Worm (Caenorhabditis elegans): Measurements from ENCODE around the gene rnr-2.
A peak's percentile ranks its signal among the peaks of the same experiment; 100 is the strongest.

The rnr-2 gene

ce11 chrIII:4087565-4087964 lies 7.2 kb downstream of the rnr-2 start (continued):
- no peak for TF ChIP-seq unc-30 (tag; optimal IDR thresholded peaks at IDR 0.05)
- peak; percentile 72 for TF ChIP-seq snpc-4 (tag; optimal IDR thresholded peaks at IDR 0.05)
- TF ChIP-seq vab-15 (tag; optimal IDR thresholded peaks at IDR 0.05) = no peak
- peak; percentile 97 for TF ChIP-seq lin-15B (tag; optimal IDR thresholded peaks at IDR 0.05)
- TF ChIP-seq tbx-2 (tag; optimal IDR thresholded peaks at IDR 0.05) = peak; percentile 41
- TF ChIP-seq ceh-88 (GFP tag; IDR thresholded peaks at IDR 0.05) = no peak
- no peak for TF ChIP-seq egl-27 (tag; optimal IDR thresholded peaks at IDR 0.05)
- TF ChIP-seq snu-23 (GFP tag; optimal IDR thresholded peaks at IDR 0.05) = peak; percentile 71
- no peak for TF ChIP-seq C04F5.9 (tag; optimal IDR thresholded peaks at IDR 0.05)
- no peak for TF ChIP-seq sup-37 (GFP tag; optimal IDR thresholded peaks at IDR 0.05)
- no peak for TF ChIP-seq ztf-11 (tag; optimal IDR thresholded peaks at IDR 0.05)
- no peak for TF ChIP-seq fkh-4 (tag; optimal IDR thresholded peaks at IDR 0.05; ENCODE audit: borderline replicate concordance)
- TF ChIP-seq ceh-8 (GFP tag; optimal IDR thresholded peaks at IDR 0.05) = no peak
- peak in 2 of 6 experiments; percentile 11 to 64 for TF ChIP-seq elt-3 (tag; optimal IDR thresholded peaks at IDR 0.05)
- TF ChIP-seq ama-1 (optimal IDR thresholded peaks at IDR 0.05) = no peak
- TF ChIP-seq C16A3.4 (tag; optimal IDR thresholded peaks at IDR 0.05) = peak; percentile 61
- peak; percentile 92 to 94 for TF ChIP-seq lin-35 (GFP tag; optimal IDR thresholded peaks at IDR 0.05)
- peak; percentile 44 for TF ChIP-seq pax-3 (tag; optimal IDR thresholded peaks at IDR 0.05)
- peak; percentile 54 for TF ChIP-seq dsc-1 (tag; optimal IDR thresholded peaks at IDR 0.05)
- peak; percentile 28 for TF ChIP-seq egl-13 (tag; optimal IDR thresholded peaks at IDR 0.05)
- TF ChIP-seq nhr-76 (tag; optimal IDR thresholded peaks at IDR 0.05) = no peak
- TF ChIP-seq xbp-1 (tag; optimal IDR thresholded peaks at IDR 0.05) = peak; percentile 61
- no peak for TF ChIP-seq nhr-84 (tag; optimal IDR thresholded peaks at IDR 0.05)
- TF ChIP-seq nhr-90 (tag; optimal IDR thresholded peaks at IDR 0.05; ENCODE audit: poor library complexity) = peak; percentile 1
- TF ChIP-seq unc-98 (GFP tag; IDR thresholded peaks at IDR 0.05) = no peak
- no peak for TF ChIP-seq ces-1 (GFP tag; optimal IDR thresholded peaks at IDR 0.05)
- TF ChIP-seq mef-2 (tag; optimal IDR thresholded peaks at IDR 0.05) = no peak
- TF ChIP-seq aha-1 (tag; optimal IDR thresholded peaks at IDR 0.05) = no peak
- no peak for TF ChIP-seq Y116A8C.19 (tag; optimal IDR thresholded peaks at IDR 0.05; ENCODE audit: borderline replicate concordance)
- TF ChIP-seq blmp-1 (tag; optimal IDR thresholded peaks at IDR 0.05) = peak; percentile 75
- TF ChIP-seq unc-86 (tag; optimal IDR thresholded peaks at IDR 0.05) = no peak
- TF ChIP-seq lin-13 (GFP tag; optimal IDR thresholded peaks at IDR 0.05) = peak; percentile 84
- no peak for TF ChIP-seq lir-3 (tag; optimal IDR thresholded peaks at IDR 0.05; ENCODE audit: poor library complexity)
- peak; percentile 78 for TF ChIP-seq nhr-71 (tag; optimal IDR thresholded peaks at IDR 0.05)
- TF ChIP-seq lin-39 (tag; optimal IDR thresholded peaks at IDR 0.05) = no peak
- TF ChIP-seq dpl-1 (GFP tag; optimal IDR thresholded peaks at IDR 0.05) = peak; percentile 85 to 90 (median 87)
- no peak for TF ChIP-seq hlh-4 (tag; optimal IDR thresholded peaks at IDR 0.05)

ce11 chrIII:4087064-4087463 lies 7.7 kb downstream of the rnr-2 start:
- no peak for TF ChIP-seq fos-1 (tag; optimal IDR thresholded peaks at IDR 0.05)
- no peak for TF ChIP-seq unc-86 (tag; optimal IDR thresholded peaks at IDR 0.05)
- TF ChIP-seq vab-15 (tag; optimal IDR thresholded peaks at IDR 0.05) = no peak
- TF ChIP-seq grh-1 (GFP tag; IDR thresholded peaks at IDR 0.05) = no peak
- TF ChIP-seq sup-37 (GFP tag; optimal IDR thresholded peaks at IDR 0.05) = no peak
- no peak for TF ChIP-seq nhr-47 (tag; optimal IDR thresholded peaks at IDR 0.05)
- TF ChIP-seq jun-1 (tag; optimal IDR thresholded peaks at IDR 0.05) = no peak
- TF ChIP-seq unc-98 (GFP tag; IDR thresholded peaks at IDR 0.05) = no peak
- no peak for TF ChIP-seq lin-15B (tag; optimal IDR thresholded peaks at IDR 0.05)
- TF ChIP-seq ces-1 (GFP tag; optimal IDR thresholded peaks at IDR 0.05) = no peak
- no peak for TF ChIP-seq rnt-1 (tag; optimal IDR thresholded peaks at IDR 0.05)
- no peak for TF ChIP-seq snu-23 (GFP tag; optimal IDR thresholded peaks at IDR 0.05)
- no peak for TF ChIP-seq unc-62 (GFP tag; optimal IDR thresholded peaks at IDR 0.05)
- no peak for TF ChIP-seq nhr-28 (tag; optimal IDR thresholded peaks at IDR 0.05)
- no peak for TF ChIP-seq C34B4.2 (tag; optimal IDR thresholded peaks at IDR 0.05)

Data from whole organism, L1 larva.